Worm (Caenorhabditis elegans) whole organism, L3 larva: Measurements from ENCODE around the gene snpc-3.1.

Experiments used
- ama-1 ChIP-seq: fragments of 150-350 bp; optimal IDR thresholded peaks from 2 replicates; lab custom pipeline; 2018
- lin-15B ChIP-seq: fragments of 150-350 bp; optimal IDR thresholded peaks from 2 replicates; lab custom pipeline; 2014; ENCODE audit warnings: missing biosample characterization, missing genetic modification characterization
- mdl-1 ChIP-seq: fragments of 150-350 bp; optimal IDR thresholded peaks from 2 replicates; lab custom pipeline; 2014; ENCODE audit warnings: missing biosample characterization, missing genetic modification characterization
- nfya-1 ChIP-seq: sonication (generic microtip); optimal IDR thresholded peaks from 2 replicates; lab custom pipeline; 2017; ENCODE audit warnings: missing genetic modification characterization, mild to moderate bottlenecking, missing compliant biosample characterization, antibody characterized with exemption, moderate library complexity; ENCODE audit not compliant: insufficient read depth

DNA sequence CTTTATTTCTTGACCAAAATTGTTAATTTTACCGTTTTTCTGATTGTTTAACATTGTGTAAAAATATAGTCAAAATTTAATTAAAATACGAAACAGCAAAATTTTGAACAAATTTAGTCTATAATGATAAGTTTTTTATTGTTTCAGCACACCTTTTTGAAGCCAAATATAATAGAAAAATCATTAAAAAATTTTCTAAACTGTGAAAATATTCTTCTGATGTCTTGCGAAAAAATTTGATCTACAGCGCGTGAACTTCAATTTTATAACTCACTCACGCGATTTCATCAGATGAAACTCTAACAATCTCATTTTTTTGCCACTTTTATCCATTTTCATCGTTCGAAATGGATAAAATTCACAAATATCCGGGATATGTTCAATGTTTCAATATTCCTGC, 6.8 kb downstream of the snpc-3.1 start, which contains the start of gene T11F8.1:
- no peak for TF ChIP-seq nfya-1 (tag; lab: Kevin White, UChicago)
- no peak for TF ChIP-seq mdl-1 (tag; lab: Kevin White, UChicago)
- no peak for TF ChIP-seq lin-15B
- TF ChIP-seq ama-1 (lab: Kevin White, UChicago) = no peak
